Worm (Caenorhabditis elegans) whole organism, early embryonic: ENCODE measurements around the gene F54H5.5.

Experiments
- B0310.2 ChIP-seq: sonication (generic microtip); optimal IDR thresholded peaks from 2 replicates; lab custom pipeline; 2016; ENCODE audit warnings: mild to moderate bottlenecking, missing genetic modification characterization, missing compliant biosample characterization
- F13C5.2 ChIP-seq: sonication (generic microtip); optimal IDR thresholded peaks from 2 replicates; lab custom pipeline; 2017; ENCODE audit warnings: mild to moderate bottlenecking, missing genetic modification characterization, inconsistent platforms, missing compliant biosample characterization
- aly-1 ChIP-seq: sonication (generic microtip); optimal IDR thresholded peaks from 2 replicates; lab custom pipeline; 2016; ENCODE audit warnings: missing genetic modification characterization, missing compliant biosample characterization
- ama-1 ChIP-seq: fragments of 150-350 bp; optimal IDR thresholded peaks from 2 replicates; lab custom pipeline; 2014
- ceh-13 ChIP-seq: fragments of 200-800 bp; sonication (Bioruptor generic); optimal IDR thresholded peaks from 2 replicates; lab custom pipeline; 2018; ENCODE audit warnings: mild to moderate bottlenecking, missing genetic modification characterization, missing compliant biosample characterization
- ceh-36 ChIP-seq: sonication (generic microtip); optimal IDR thresholded peaks from 2 replicates; lab custom pipeline; 2016; ENCODE audit warnings: missing genetic modification characterization, inconsistent platforms, missing compliant biosample characterization
- ets-7 ChIP-seq: sonication (generic microtip); optimal IDR thresholded peaks from 2 replicates; lab custom pipeline; 2016; ENCODE audit warnings: missing genotype, missing genetic modification characterization, missing compliant biosample characterization
- flt-1 ChIP-seq: fragments of 200-800 bp; sonication (Bioruptor generic); IDR thresholded peaks from 2 replicates; pipeline ENCODE4 v1.3.6; 2022; ENCODE audit warnings: missing genetic modification characterization, missing compliant biosample characterization
- hmbx-1 ChIP-seq: sonication (generic microtip); optimal IDR thresholded peaks from 2 replicates; lab custom pipeline; 2016; ENCODE audit warnings: mild to moderate bottlenecking, missing genetic modification characterization, missing compliant biosample characterization
- hmg-4 ChIP-seq: fragments of 200-800 bp; sonication (Bioruptor generic); optimal IDR thresholded peaks from 2 replicates; lab custom pipeline; 2018; ENCODE audit warnings: mild to moderate bottlenecking, missing genetic modification characterization, missing compliant biosample characterization
- hnd-1 ChIP-seq: sonication (generic microtip); optimal IDR thresholded peaks from 2 replicates; lab custom pipeline; 2016; ENCODE audit warnings: missing genetic modification characterization, missing compliant biosample characterization
- pes-1 ChIP-seq: fragments of 200-800 bp; sonication (Bioruptor generic); IDR thresholded peaks from 2 replicates; pipeline ENCODE4 v1.3.6; 2022; ENCODE audit warnings: missing genetic modification reagents, missing genetic modification characterization, missing compliant biosample characterization
- scrt-1 ChIP-seq: fragments of 200-800 bp; sonication (Bioruptor generic); IDR thresholded peaks from 2 replicates; pipeline ENCODE4 v1.3.6; 2022; ENCODE audit warnings: missing genetic modification characterization, missing compliant biosample characterization
- sea-1 ChIP-seq: fragments of 200-800 bp; sonication (Bioruptor generic); conservative IDR thresholded peaks from 2 replicates; pipeline ENCODE4 v1.3.6; 2022; ENCODE audit warnings: missing genetic modification characterization, missing compliant biosample characterization
- tbx-11 ChIP-seq: fragments of 200-800 bp; sonication (Bioruptor generic); IDR thresholded peaks from 2 replicates; pipeline ENCODE4 v1.3.6; 2022; ENCODE audit warnings: missing genetic modification characterization, missing compliant biosample characterization
- tbx-37 ChIP-seq: fragments of 200-800 bp; sonication (Bioruptor generic); conservative IDR thresholded peaks from 2 replicates; pipeline ENCODE4 v1.3.6; 2022; ENCODE audit warnings: missing genetic modification reagents, missing genetic modification characterization, missing compliant biosample characterization
- tra-4 ChIP-seq: sonication (generic microtip); optimal IDR thresholded peaks from 2 replicates; lab custom pipeline; 2017; ENCODE audit warnings: missing genetic modification characterization, missing compliant biosample characterization

Gene F54H5.5

ce11 chrII:6616135-6616534, 10.9 kb downstream of the F54H5.5 start:
- TF ChIP-seq hnd-1 (tag; lab: Kevin White, UChicago) (no peak), ets-7 (tag; lab: Kevin White, UChicago) (no peak), tbx-37 (no peak), tra-4 (tag; lab: Kevin White, UChicago) (no peak), sea-1 (GFP tag; lab: Robert Waterston, UW) (no peak), scrt-1 (no peak), ceh-13 (GFP tag; lab: Kevin White, UChicago) (no peak), pes-1 (no peak)

ce11 chrII:6615232-6616029, 11.7 kb downstream of the F54H5.5 start:
- TF ChIP-seq tbx-11 (no peak), aly-1 (no peak)

- TF ChIP-seq scrt-1 (no peak), ceh-13 (GFP tag; lab: Kevin White, UChicago) (no peak), flt-1 (no peak), hnd-1 (tag; lab: Kevin White, UChicago) (no peak), B0310.2 (tag; lab: Kevin White, UChicago) (no peak), pes-1 (no peak), aly-1 (no peak), ama-1 (lab: Kevin White, UChicago) (no peak), hmg-4 (GFP tag; lab: Kevin White, UChicago) (no peak), ceh-36 (tag; lab: Kevin White, UChicago) (no peak), sea-1 (GFP tag; lab: Robert Waterston, UW) (no peak), F13C5.2 (tag; lab: Kevin White, UChicago) (no peak), tbx-11 (no peak), hmbx-1 (no peak), ets-7 (tag; lab: Kevin White, UChicago) (no peak)
These were observed 12.6 kb downstream of the F54H5.5 start for ce11 chrII:6614500-6614899.

- TF ChIP-seq tra-4 (tag; lab: Kevin White, UChicago) (no peak), hnd-1 (tag; lab: Kevin White, UChicago) (no peak), ets-7 (tag; lab: Kevin White, UChicago) (no peak)
These were observed 14.5 kb downstream of the F54H5.5 start for ce11 chrII:6612544-6612943.

ce11 chrII:6610262-6610661, 16.8 kb downstream of the F54H5.5 start:
- TF ChIP-seq ceh-36 (tag; lab: Kevin White, UChicago) (no peak), tra-4 (tag; lab: Kevin White, UChicago) (no peak), hmbx-1 (no peak), tbx-37 (no peak), ets-7 (tag; lab: Kevin White, UChicago) (no peak), scrt-1 (no peak), pes-1 (no peak), flt-1 (no peak), ama-1 (lab: Kevin White, UChicago) (no peak), B0310.2 (tag; lab: Kevin White, UChicago) (no peak), F13C5.2 (tag; lab: Kevin White, UChicago) (no peak), sea-1 (GFP tag; lab: Robert Waterston, UW) (no peak), hnd-1 (tag; lab: Kevin White, UChicago) (no peak), hmg-4 (GFP tag; lab: Kevin White, UChicago) (no peak)

ce11 chrII:6609315-6609842, 17.7 kb downstream of the F54H5.5 start, which contains the start of gene epg-5:
Gene epg-5 (minus strand): TSS chrII:6609365.
- TF ChIP-seq sea-1 (GFP tag; lab: Robert Waterston, UW) (no peak), ceh-13 (GFP tag; lab: Kevin White, UChicago) (no peak), aly-1 (no peak), tbx-37 (no peak), ceh-36 (tag; lab: Kevin White, UChicago) (no peak), ets-7 (tag; lab: Kevin White, UChicago) (no peak), hnd-1 (tag; lab: Kevin White, UChicago) (no peak), flt-1 (no peak), F13C5.2 (tag; lab: Kevin White, UChicago) (no peak), hmbx-1 (no peak), scrt-1 (no peak), ama-1 (lab: Kevin White, UChicago) (no peak), pes-1 (no peak)

ce11 chrII:6608626-6609025, 18.5 kb downstream of the F54H5.5 start:
- no peak for TF ChIP-seq scrt-1
- no peak for TF ChIP-seq aly-1
- TF ChIP-seq flt-1 = no peak
- no peak for TF ChIP-seq tra-4 (tag; lab: Kevin White, UChicago)
- no peak for TF ChIP-seq F13C5.2 (tag; lab: Kevin White, UChicago)
- no peak for TF ChIP-seq ets-7 (tag; lab: Kevin White, UChicago)
- no peak for TF ChIP-seq hmbx-1
- no peak for TF ChIP-seq pes-1
- no peak for TF ChIP-seq B0310.2 (tag; lab: Kevin White, UChicago)
- no peak for TF ChIP-seq hmg-4 (GFP tag; lab: Kevin White, UChicago)
- TF ChIP-seq sea-1 (GFP tag; lab: Robert Waterston, UW) = no peak
- no peak for TF ChIP-seq tbx-37
- TF ChIP-seq hnd-1 (tag; lab: Kevin White, UChicago) = no peak
- no peak for TF ChIP-seq tbx-11
- no peak for TF ChIP-seq ama-1 (lab: Kevin White, UChicago)
- TF ChIP-seq ceh-36 (tag; lab: Kevin White, UChicago) = no peak
- TF ChIP-seq ceh-13 (GFP tag; lab: Kevin White, UChicago) = no peak

ce11 chrII:6600973-6601372, 26.1 kb downstream of the F54H5.5 start, which contains the start of gene vps-33.2:
Gene vps-33.2 (plus strand): TSS chrII:6601216.
- TF ChIP-seq ceh-36 (tag; lab: Kevin White, UChicago) (no peak), F13C5.2 (tag; lab: Kevin White, UChicago) (no peak), ama-1 (lab: Kevin White, UChicago) (no peak), hmbx-1 (no peak), ets-7 (tag; lab: Kevin White, UChicago) (no peak), scrt-1 (no peak), ceh-13 (GFP tag; lab: Kevin White, UChicago) (no peak), pes-1 (no peak), hnd-1 (tag; lab: Kevin White, UChicago) (no peak), tbx-37 (no peak), tra-4 (tag; lab: Kevin White, UChicago) (no peak)
